Fruit fly (Drosophila melanogaster) Kc167 (cell line): ENCODE data around the gene CG31643.

Source experiments
- Myc ChIP-seq: fragments of >200 bp; optimal IDR thresholded peaks from 2 replicates; lab custom pipeline; 2017; ENCODE audit warnings: missing external identifiers
- Sin3A ChIP-seq: fragments of >200 bp; optimal IDR thresholded peaks from 2 replicates; lab custom pipeline; 2018; ENCODE audit warnings: missing external identifiers
- h ChIP-seq: fragments of >200 bp; optimal IDR thresholded peaks from 3 replicates; lab custom pipeline; 2018; ENCODE audit warnings: missing external identifiers
- insv ChIP-seq: fragments of >200 bp; optimal IDR thresholded peaks from 3 replicates; lab custom pipeline; 2018; ENCODE audit warnings: missing external identifiers
- psq ChIP-seq: fragments of >200 bp; optimal IDR thresholded peaks from 2 replicates; lab custom pipeline; 2017; ENCODE audit warnings: missing external identifiers
- ttk ChIP-seq: sonication (Bioruptor generic); optimal IDR thresholded peaks from 2 replicates; lab custom pipeline; 2017; ENCODE audit warnings: missing external identifiers

DNA sequence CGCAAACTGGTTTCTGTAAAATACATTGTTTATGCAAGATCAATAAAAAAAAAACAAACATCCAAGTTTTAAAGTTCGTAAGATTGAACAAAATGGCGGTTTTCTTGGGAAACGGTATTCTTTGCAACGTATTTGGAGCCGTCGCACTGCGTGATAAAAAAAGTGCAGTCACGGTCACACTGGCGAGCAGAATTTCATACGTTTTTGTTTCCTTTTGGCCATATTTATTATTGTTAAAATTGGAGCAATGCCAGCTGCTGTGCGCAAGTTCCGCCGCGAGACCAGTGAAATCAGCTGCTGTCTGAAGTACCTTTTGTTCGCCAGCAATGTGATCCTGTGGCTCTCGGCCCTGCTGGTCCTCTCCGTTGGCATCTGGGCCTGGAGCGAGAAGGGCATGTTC, 37.9 kb upstream of the CG31643 start, which contains the start of gene Tsp26A:
- TF ChIP-seq psq (lab: Kevin White, UChicago) (no peak), Sin3A (no peak), Myc (lab: Kevin White, UChicago) (no peak), ttk (no peak), h (lab: Kevin White, UChicago) (no peak), insv (lab: Kevin White, UChicago) (no peak)
